Fruit fly (Drosophila melanogaster) whole organism, embryonic: ENCODE results near the gene CG33986.

ENCODE experiments used
- CG30431 ChIP-seq: fragments of 200-800 bp; sonication (Bioruptor generic); optimal IDR thresholded peaks from 2 replicates; lab custom pipeline; 2017; ENCODE audit warnings: missing biosample characterization, missing genetic modification characterization
- CG31441 ChIP-seq: fragments of 200-800 bp; sonication (Bioruptor generic); IDR thresholded peaks from 2 replicates; pipeline ENCODE4 v1.3.6; 2022; ENCODE audit warnings: missing biosample characterization, missing genetic modification characterization
- Gug ChIP-seq: fragments of 200-800 bp; sonication (Bioruptor generic); IDR thresholded peaks from 4 replicates; pipeline ENCODE4 v1.3.6; 2022; ENCODE audit warnings: missing biosample characterization, missing genetic modification characterization
- nmo ChIP-seq: fragments of 200-800 bp; sonication (Bioruptor generic); optimal IDR thresholded peaks from 2 replicates; lab custom pipeline; 2018; ENCODE audit warnings: missing biosample characterization, mild to moderate bottlenecking, missing genetic modification characterization, moderate library complexity
- row ChIP-seq: fragments of 200-800 bp; sonication (Bioruptor generic); IDR thresholded peaks from 3 replicates; pipeline ENCODE4 v1.3.6; 2022; ENCODE audit warnings: missing biosample characterization, missing genetic modification characterization

- TF ChIP-seq Gug (no peak), row (GFP tag; lab: Robert Waterston, UW) (no peak), CG31441 (GFP tag; lab: Robert Waterston, UW) (no peak), nmo (GFP tag; lab: Kevin White, UChicago) (no peak), CG30431 (GFP tag; lab: Kevin White, UChicago) (no peak)
Measured at dm6 chr3L:15548843-15549242, 23.8 kb upstream of the CG33986 start.
